Fruit fly (Drosophila melanogaster): ENCODE measurements around the gene CG15219.

Gene CG15219

dm6 chr2L:22144127-22144526 lies 38.8 kb upstream of the CG15219 start:
- TF ChIP-seq fkh (GFP tag; optimal IDR thresholded peaks at IDR 0.05) (peak; percentile 64), Eip78C (GFP tag) (peak; percentile 49), CG16779 (tag; optimal IDR thresholded peaks at IDR 0.05) (no peak)

dm6 chr2L:22142696-22143176 lies 37.4 kb upstream of the CG15219 start:
- no peak for TF ChIP-seq CG31627 (GFP tag; optimal IDR thresholded peaks at IDR 0.05)
- no peak for TF ChIP-seq svp (GFP tag)
- no peak for TF ChIP-seq achi (GFP tag; optimal IDR thresholded peaks at IDR 0.05)
- no peak for TF ChIP-seq ss (GFP tag; optimal IDR thresholded peaks at IDR 0.05)
- no peak for TF ChIP-seq CG6276 (GFP tag; optimal IDR thresholded peaks at IDR 0.05)
- no peak for TF ChIP-seq CG7368 (GFP tag; optimal IDR thresholded peaks at IDR 0.05)
- no peak for TF ChIP-seq Met (GFP tag; optimal IDR thresholded peaks at IDR 0.05)
- no peak for TF ChIP-seq CG6854 (GFP tag; optimal IDR thresholded peaks at IDR 0.05)
- no peak for TF ChIP-seq CG3919 (GFP tag; optimal IDR thresholded peaks at IDR 0.05)
- no peak for TF ChIP-seq Sox15 (GFP tag; optimal IDR thresholded peaks at IDR 0.05)
- no peak for TF ChIP-seq Sox102F (GFP tag; optimal IDR thresholded peaks at IDR 0.05)
- no peak for TF ChIP-seq cyc (GFP tag; optimal IDR thresholded peaks at IDR 0.05)
- no peak for TF ChIP-seq CG11902 (GFP tag; optimal IDR thresholded peaks at IDR 0.05)

- TF ChIP-seq Hr4 (GFP tag; optimal IDR thresholded peaks at IDR 0.05) = no peak
- no peak for TF ChIP-seq CG6808 (GFP tag; optimal IDR thresholded peaks at IDR 0.05)
- TF ChIP-seq OdsH (GFP tag; optimal IDR thresholded peaks at IDR 0.05) = no peak
- no peak for TF ChIP-seq CG9139 (GFP tag; optimal IDR thresholded peaks at IDR 0.05)
- TF ChIP-seq CG6276 (GFP tag; optimal IDR thresholded peaks at IDR 0.05) = no peak
- TF ChIP-seq fkh (GFP tag; optimal IDR thresholded peaks at IDR 0.05) = peak; percentile 5
Measured at dm6 chr2L:22139960-22140359, 34.6 kb upstream of the CG15219 start.

dm6 chr2L:22139354-22139753 lies 34.0 kb upstream of the CG15219 start:
- TF ChIP-seq Lpt (GFP tag; optimal IDR thresholded peaks at IDR 0.05) (no peak), CG8319 (GFP tag; optimal IDR thresholded peaks at IDR 0.05) (no peak), fkh (GFP tag; optimal IDR thresholded peaks at IDR 0.05) (peak; percentile 27), Eip93F (GFP tag; optimal IDR thresholded peaks at IDR 0.05) (peak; percentile 37), CG32006 (GFP tag; optimal IDR thresholded peaks at IDR 0.05) (no peak), svp (GFP tag) (peak; percentile 65), CG8632 (GFP tag; optimal IDR thresholded peaks at IDR 0.05) (no peak), esn (GFP tag; optimal IDR thresholded peaks at IDR 0.05) (peak; percentile 14), cyc (GFP tag; optimal IDR thresholded peaks at IDR 0.05) (no peak), CG3032 (tag; optimal IDR thresholded peaks at IDR 0.05) (no peak)

dm6 chr2L:22134091-22134730 lies 28.9 kb upstream of the CG15219 start:
- TF ChIP-seq topi (GFP tag; optimal IDR thresholded peaks at IDR 0.05) = no peak
- no peak for TF ChIP-seq CG11902 (GFP tag; optimal IDR thresholded peaks at IDR 0.05)
- no peak for TF ChIP-seq CG32006 (GFP tag; optimal IDR thresholded peaks at IDR 0.05)
- peak; percentile 49; the same call in 1 of the 2 replicates for TF ChIP-seq CG15336 (GFP tag; IDR thresholded peaks at IDR 0.05)
- TF ChIP-seq CG6163 (GFP tag; IDR thresholded peaks at IDR 0.05) = no peak
- peak; percentile 20 for TF ChIP-seq CG6808 (GFP tag; optimal IDR thresholded peaks at IDR 0.05)
- no peak for TF ChIP-seq fd59A (GFP tag; optimal IDR thresholded peaks at IDR 0.05)
- no peak for TF ChIP-seq lz (GFP tag; optimal IDR thresholded peaks at IDR 0.05)
- TF ChIP-seq Sox14 (GFP tag; optimal IDR thresholded peaks at IDR 0.05) = peak; percentile 84
- no peak for TF ChIP-seq achi (GFP tag; optimal IDR thresholded peaks at IDR 0.05)
- TF ChIP-seq Met (GFP tag; optimal IDR thresholded peaks at IDR 0.05) = no peak
- TF ChIP-seq CG1621 (tag; optimal IDR thresholded peaks at IDR 0.05) = no peak
- TF ChIP-seq Ets21C (GFP tag; optimal IDR thresholded peaks at IDR 0.05) = no peak
- TF ChIP-seq CG4318 (GFP tag; optimal IDR thresholded peaks at IDR 0.05) = no peak
- peak; percentile 45 for TF ChIP-seq Sox102F (GFP tag; optimal IDR thresholded peaks at IDR 0.05)
- TF ChIP-seq Eip75B (GFP tag; optimal IDR thresholded peaks at IDR 0.05) = no peak
- peak; percentile 20 for TF ChIP-seq CG6276 (GFP tag; optimal IDR thresholded peaks at IDR 0.05)
- TF ChIP-seq Lpt (GFP tag; optimal IDR thresholded peaks at IDR 0.05) = no peak
- peak; percentile 76 for TF ChIP-seq Eip78C (GFP tag)
- TF ChIP-seq CG34406 (GFP tag; optimal IDR thresholded peaks at IDR 0.05) = no peak
- TF ChIP-seq svp (GFP tag) = no peak
- no peak for TF ChIP-seq net (GFP tag; optimal IDR thresholded peaks at IDR 0.05)
- TF ChIP-seq Sox15 (GFP tag; optimal IDR thresholded peaks at IDR 0.05) = no peak
- no peak for TF ChIP-seq acj6 (GFP tag; optimal IDR thresholded peaks at IDR 0.05)
- TF ChIP-seq CG11762 (GFP tag; optimal IDR thresholded peaks at IDR 0.05; ENCODE audit: insufficient read depth) = no peak
- no peak for TF ChIP-seq fkh (GFP tag; optimal IDR thresholded peaks at IDR 0.05)
- TF ChIP-seq Gug (GFP tag; IDR thresholded peaks at IDR 0.05) = no peak
- peak in 1 of 2 experiments; percentile 55 for TF ChIP-seq ss (GFP tag; optimal IDR thresholded peaks at IDR 0.05)

Measured in whole organism, prepupa.